Worm (Caenorhabditis elegans) whole organism, L1 larva: Measurements from ENCODE around the gene Y39A1A.22.

Experiments used
- C04F5.9 ChIP-seq: sonication (generic microtip); optimal IDR thresholded peaks from 2 replicates; lab custom pipeline; 2016; ENCODE audit warnings: missing genetic modification characterization, missing compliant biosample characterization
- C16A3.4 ChIP-seq: fragments of 150-350 bp; optimal IDR thresholded peaks from 2 replicates; lab custom pipeline; 2014; ENCODE audit warnings: missing biosample characterization, missing genetic modification characterization
- Y116A8C.19 ChIP-seq: sonication (generic microtip); optimal IDR thresholded peaks from 2 replicates; lab custom pipeline; 2016; ENCODE audit warnings: missing compliant biosample characterization, missing genetic modification characterization, borderline replicate concordance
- aly-2 ChIP-seq: fragments of 150-350 bp; optimal IDR thresholded peaks from 2 replicates; lab custom pipeline; 2014; ENCODE audit warnings: missing biosample characterization, missing genetic modification characterization
- ama-1 ChIP-seq: fragments of 150-350 bp; optimal IDR thresholded peaks from 2 replicates; lab custom pipeline; 2014
- ceh-63 ChIP-seq: fragments of 200-800 bp; sonication (Bioruptor generic); optimal IDR thresholded peaks from 2 replicates; lab custom pipeline; 2018; ENCODE audit warnings: mild to moderate bottlenecking, missing genetic modification characterization, missing compliant biosample characterization
- ceh-8 ChIP-seq: fragments of 200-800 bp; sonication (Bioruptor generic); optimal IDR thresholded peaks from 2 replicates; lab custom pipeline; 2018; ENCODE audit warnings: mild to moderate bottlenecking, missing genetic modification characterization, moderate library complexity, missing compliant biosample characterization
- ceh-82 ChIP-seq, 3 experiments: fragments of 150-350 bp in 1 of 3; sonication (generic microtip) in 2 of 3; optimal IDR thresholded peaks; 2 replicates each; lab custom pipeline; 2014 to 2017; ENCODE audit warnings: missing biosample characterization in 3 of 3, missing genetic modification characterization in 3 of 3
- ceh-90 ChIP-seq: sonication (generic microtip); optimal IDR thresholded peaks from 2 replicates; lab custom pipeline; 2016; ENCODE audit warnings: missing genetic modification characterization, missing compliant biosample characterization
- dpl-1 ChIP-seq, 3 experiments: fragments of 150-350 bp in 2 of 3; sonication (generic microtip) in 1 of 3; optimal IDR thresholded peaks; 2 replicates each; lab custom pipeline; 2014 to 2017; ENCODE audit warnings: missing biosample characterization in 3 of 3, missing genetic modification characterization in 3 of 3, missing genetic modification reagents in 3 of 3
- dsc-1 ChIP-seq: sonication (generic microtip); optimal IDR thresholded peaks from 2 replicates; lab custom pipeline; 2016; ENCODE audit warnings: mild to moderate bottlenecking, missing genetic modification characterization, missing compliant biosample characterization
- efl-3 ChIP-seq: fragments of 200-800 bp; sonication (Bioruptor generic); optimal IDR thresholded peaks from 2 replicates; lab custom pipeline; 2018; ENCODE audit warnings: mild to moderate bottlenecking, missing genetic modification characterization, missing compliant biosample characterization
- elt-2 ChIP-seq: sonication (generic microtip); optimal IDR thresholded peaks from 2 replicates; lab custom pipeline; 2016; ENCODE audit warnings: missing genetic modification characterization, mild to moderate bottlenecking, inconsistent platforms, missing compliant biosample characterization, missing genetic modification reagents
- elt-3 ChIP-seq, 6 experiments: fragments of 150-350 bp in 1 of 6; sonication (generic microtip); optimal IDR thresholded peaks; 2 replicates each; lab custom pipeline; 2017 to 2018; ENCODE audit warnings: missing biosample characterization in 6 of 6, missing genetic modification characterization in 6 of 6, inconsistent platforms in 1 of 6
- ets-5 ChIP-seq: fragments of 200-800 bp; sonication (Bioruptor generic); IDR thresholded peaks from 2 replicates; pipeline ENCODE4 v1.3.6; 2022; ENCODE audit warnings: missing genetic modification characterization, missing compliant biosample characterization
- fkh-4 ChIP-seq: sonication (generic microtip); optimal IDR thresholded peaks from 2 replicates; lab custom pipeline; 2016; ENCODE audit warnings: missing compliant biosample characterization, missing genetic modification characterization, borderline replicate concordance
- fkh-8 ChIP-seq: sonication (generic microtip); optimal IDR thresholded peaks from 2 replicates; lab custom pipeline; 2016; ENCODE audit warnings: mild to moderate bottlenecking, missing genetic modification characterization, missing compliant biosample characterization
- grh-1 ChIP-seq: fragments of 200-800 bp; sonication (Bioruptor generic); IDR thresholded peaks from 2 replicates; pipeline ENCODE4 v1.3.6; 2022; ENCODE audit warnings: missing genetic modification reagents, missing genetic modification characterization, missing compliant biosample characterization
- hlh-17 ChIP-seq: fragments of 200-800 bp; sonication (Bioruptor generic); optimal IDR thresholded peaks from 2 replicates; lab custom pipeline; 2018; ENCODE audit warnings: missing genetic modification characterization, mild to moderate bottlenecking, missing compliant biosample characterization, moderate library complexity, borderline replicate concordance
- lin-13 ChIP-seq: fragments of 150-350 bp; optimal IDR thresholded peaks from 2 replicates; lab custom pipeline; 2014; ENCODE audit warnings: missing biosample characterization, missing genetic modification reagents, missing genetic modification characterization
- lin-14 ChIP-seq: fragments of 200-800 bp; sonication (Bioruptor generic); optimal IDR thresholded peaks from 2 replicates; lab custom pipeline; 2018; ENCODE audit warnings: mild to moderate bottlenecking, missing genetic modification characterization, moderate library complexity, missing compliant biosample characterization
- lin-15B ChIP-seq: fragments of 150-350 bp; sonication (generic microtip); optimal IDR thresholded peaks from 3 replicates; lab custom pipeline; 2014; ENCODE audit warnings: missing biosample characterization, missing genetic modification characterization
- lin-39 ChIP-seq: fragments of 150-350 bp; optimal IDR thresholded peaks from 2 replicates; lab custom pipeline; 2014; ENCODE audit warnings: missing biosample characterization, missing genetic modification reagents, missing genetic modification characterization
- mdl-1 ChIP-seq, 2 experiments: fragments of 150-350 bp; optimal IDR thresholded peaks; 2 replicates each; lab custom pipeline; 2014 to 2017; ENCODE audit warnings: missing biosample characterization in 2 of 2, missing genetic modification characterization in 2 of 2, inconsistent platforms in 1 of 2
- mef-2 ChIP-seq: fragments of 150-350 bp; optimal IDR thresholded peaks from 2 replicates; lab custom pipeline; 2014; ENCODE audit warnings: missing biosample characterization, missing genetic modification characterization
- nhr-12 ChIP-seq: sonication (generic microtip); optimal IDR thresholded peaks from 2 replicates; lab custom pipeline; 2017; ENCODE audit warnings: missing biosample characterization, missing genetic modification characterization
- nhr-19 ChIP-seq: fragments of 200-800 bp; sonication (Bioruptor generic); conservative IDR thresholded peaks from 2 replicates; pipeline ENCODE4 v1.3.6; 2022; ENCODE audit warnings: missing genetic modification characterization, missing compliant biosample characterization
- nhr-20 ChIP-seq: sonication (generic microtip); optimal IDR thresholded peaks from 2 replicates; lab custom pipeline; 2016; ENCODE audit warnings: mild to moderate bottlenecking, missing genetic modification characterization, missing compliant biosample characterization
- nhr-237 ChIP-seq: fragments of 150-350 bp; optimal IDR thresholded peaks from 2 replicates; lab custom pipeline; 2014; ENCODE audit warnings: missing biosample characterization, missing genetic modification characterization
- nhr-28 ChIP-seq: fragments of 150-350 bp; optimal IDR thresholded peaks from 2 replicates; lab custom pipeline; 2014; ENCODE audit warnings: missing biosample characterization, missing genetic modification characterization
- nhr-71 ChIP-seq: sonication (generic microtip); optimal IDR thresholded peaks from 2 replicates; lab custom pipeline; 2016; ENCODE audit warnings: mild to moderate bottlenecking, missing genetic modification characterization, moderate library complexity, missing compliant biosample characterization
- nhr-76 ChIP-seq: sonication (generic microtip); optimal IDR thresholded peaks from 2 replicates; lab custom pipeline; 2017; ENCODE audit warnings: missing biosample characterization, missing genetic modification characterization
- nhr-77 ChIP-seq: fragments of 150-350 bp; optimal IDR thresholded peaks from 2 replicates; lab custom pipeline; 2014; ENCODE audit warnings: missing biosample characterization, missing genetic modification characterization
- nhr-85 ChIP-seq: sonication (generic microtip); peaks from one replicate; lab custom pipeline; 2016; ENCODE audit warnings: missing genetic modification characterization, inconsistent platforms, missing compliant biosample characterization
- pag-3 ChIP-seq: sonication (generic microtip); optimal IDR thresholded peaks from 2 replicates; lab custom pipeline; 2017; ENCODE audit warnings: missing genetic modification characterization, mild to moderate bottlenecking, missing compliant biosample characterization, antibody characterized with exemption, borderline replicate concordance; ENCODE audit not compliant: insufficient read depth
- snu-23 ChIP-seq: sonication (generic microtip); optimal IDR thresholded peaks from 2 replicates; lab custom pipeline; 2016; ENCODE audit warnings: missing genetic modification characterization, missing compliant biosample characterization
- sox-4 ChIP-seq: sonication (generic microtip); optimal IDR thresholded peaks from 2 replicates; lab custom pipeline; 2016; ENCODE audit warnings: missing genetic modification characterization, missing compliant biosample characterization
- sup-37 ChIP-seq: fragments of 200-800 bp; sonication (Bioruptor generic); optimal IDR thresholded peaks from 2 replicates; lab custom pipeline; 2018; ENCODE audit warnings: mild to moderate bottlenecking, missing genetic modification characterization, missing compliant biosample characterization
- swsn-7 ChIP-seq: sonication (generic microtip); optimal IDR thresholded peaks from 2 replicates; lab custom pipeline; 2016; ENCODE audit warnings: missing genetic modification characterization, missing compliant biosample characterization
- tbx-2 ChIP-seq: sonication (generic microtip); optimal IDR thresholded peaks from 2 replicates; lab custom pipeline; 2016; ENCODE audit warnings: missing genetic modification characterization, missing compliant biosample characterization
- tlp-1 ChIP-seq: fragments of 150-350 bp; optimal IDR thresholded peaks from 2 replicates; lab custom pipeline; 2014; ENCODE audit warnings: missing biosample characterization, missing genetic modification characterization
- unc-30 ChIP-seq: sonication (generic microtip); optimal IDR thresholded peaks from 2 replicates; lab custom pipeline; 2017; ENCODE audit warnings: missing biosample characterization, missing genetic modification characterization
- unc-62 ChIP-seq: fragments of 150-350 bp; optimal IDR thresholded peaks from 2 replicates; lab custom pipeline; 2014; ENCODE audit warnings: missing biosample characterization, missing genetic modification reagents, missing genetic modification characterization
- unc-98 ChIP-seq: fragments of 200-800 bp; sonication (Bioruptor generic); IDR thresholded peaks from 2 replicates; pipeline ENCODE4 v1.3.6; 2022; ENCODE audit warnings: missing genetic modification characterization, missing compliant biosample characterization
- vab-15 ChIP-seq: sonication (generic microtip); optimal IDR thresholded peaks from 2 replicates; lab custom pipeline; 2017; ENCODE audit warnings: missing genotype, mild to moderate bottlenecking, missing genetic modification characterization, missing compliant biosample characterization
- xbp-1 ChIP-seq: sonication (generic microtip); optimal IDR thresholded peaks from 2 replicates; lab custom pipeline; 2016; ENCODE audit warnings: missing genetic modification characterization, missing compliant biosample characterization
- ztf-11 ChIP-seq, 2 experiments: sonication (generic microtip); optimal IDR thresholded peaks; 2 replicates each; lab custom pipeline; 2016 to 2017; ENCODE audit warnings: missing genetic modification characterization in 2 of 2, missing biosample characterization in 1 of 2, missing compliant biosample characterization in 1 of 2
- ztf-4 ChIP-seq: fragments of 150-350 bp; optimal IDR thresholded peaks from 2 replicates; lab custom pipeline; 2014; ENCODE audit warnings: missing biosample characterization, missing genetic modification characterization

The Y39A1A.22 gene

DNA sequence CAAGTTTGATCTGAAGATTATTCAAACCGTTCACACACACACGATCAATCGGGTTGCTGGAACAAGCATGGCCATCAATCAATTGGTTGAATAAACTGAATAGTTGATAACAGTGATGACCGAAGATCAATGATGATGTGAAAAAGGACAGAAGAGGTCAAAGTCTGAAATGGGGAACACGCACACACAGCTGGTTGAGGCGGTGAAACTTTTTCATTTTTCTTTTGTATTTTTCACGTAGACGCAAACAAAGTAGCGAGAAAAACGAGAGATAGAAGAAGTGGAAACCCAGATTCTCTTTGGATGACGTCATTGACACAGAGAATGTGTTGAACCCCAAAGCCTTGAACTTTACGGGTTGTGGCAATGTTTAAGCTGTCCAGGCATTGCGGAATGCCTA lies 10.7 kb upstream of the Y39A1A.22 start (continued):
- TF ChIP-seq grh-1 (GFP tag; lab: Robert Waterston, UW) (peak; percentile 35; the same call in 1 of the 2 replicates), lin-13 (GFP tag; lab: Kevin White, UChicago) (no peak), mdl-1 (tag; optimal IDR thresholded peaks at IDR 0.05; lab: Kevin White, UChicago) (peak in 1 of 2 experiments; percentile 46), aly-2 (tag; lab: Kevin White, UChicago) (no peak), nhr-237 (tag; lab: Kevin White, UChicago) (no peak), ceh-8 (GFP tag; lab: Kevin White, UChicago) (no peak), swsn-7 (tag; lab: Kevin White, UChicago) (no peak), tbx-2 (tag; lab: Kevin White, UChicago) (peak; percentile 26), unc-30 (no peak), nhr-12 (tag; lab: Kevin White, UChicago) (no peak), nhr-76 (tag; lab: Kevin White, UChicago) (peak; percentile 9), fkh-8 (tag; lab: Kevin White, UChicago) (no peak), dpl-1 (GFP tag; optimal IDR thresholded peaks at IDR 0.05; lab: Kevin White, UChicago) (peak in 1 of 3 experiments; percentile 38), tlp-1 (tag; lab: Kevin White, UChicago) (no peak), nhr-85 (peak; percentile 92), nhr-71 (peak; percentile 78), nhr-20 (tag; lab: Kevin White, UChicago) (peak; percentile 69), ceh-90 (no peak), elt-3 (tag; optimal IDR thresholded peaks at IDR 0.05; lab: Kevin White, UChicago) (peak in 4 of 6 experiments; percentile 58 to 90 (median 76)), ets-5 (GFP tag; lab: Robert Waterston, UW) (no peak), nhr-28 (tag; lab: Kevin White, UChicago) (no peak), xbp-1 (tag; lab: Kevin White, UChicago) (peak; percentile 0), snu-23 (GFP tag; lab: Kevin White, UChicago) (peak; percentile 76), fkh-4 (tag; lab: Kevin White, UChicago) (no peak), ceh-82 (tag; optimal IDR thresholded peaks at IDR 0.05; lab: Kevin White, UChicago) (peak in 1 of 3 experiments; percentile 26), sup-37 (GFP tag; lab: Kevin White, UChicago) (peak; percentile 37), pag-3 (tag; lab: Kevin White, UChicago) (no peak), mef-2 (tag; lab: Kevin White, UChicago) (no peak), lin-14 (GFP tag; lab: Kevin White, UChicago) (peak; percentile 80), unc-62 (GFP tag; lab: Kevin White, UChicago) (no peak), Y116A8C.19 (no peak), ztf-4 (peak; percentile 72), lin-39 (no peak), sox-4 (tag; lab: Kevin White, UChicago) (no peak), C04F5.9 (tag; lab: Kevin White, UChicago) (no peak), ama-1 (lab: Kevin White, UChicago) (peak; percentile 73), ztf-11 (tag; optimal IDR thresholded peaks at IDR 0.05; lab: Kevin White, UChicago) (no peak), efl-3 (GFP tag; lab: Kevin White, UChicago) (no peak), dsc-1 (tag; lab: Kevin White, UChicago) (no peak), ceh-63 (GFP tag; lab: Kevin White, UChicago) (no peak), lin-15B (no peak), C16A3.4 (peak; percentile 48), nhr-77 (no peak), elt-2 (tag; lab: Kevin White, UChicago) (no peak), nhr-19 (GFP tag; lab: Robert Waterston, UW) (peak; percentile 55), unc-98 (GFP tag; lab: Robert Waterston, UW) (no peak), hlh-17 (GFP tag; lab: Kevin White, UChicago) (no peak), vab-15 (tag; lab: Kevin White, UChicago) (no peak)
